Fruit fly (Drosophila melanogaster): Measurements from ENCODE around the gene Marf.

Marf gene

dm6 chrX:6339970-6340548, 25.7 kb upstream of the Marf start (continued):
- no peak for TF ChIP-seq dati (GFP tag; IDR thresholded peaks at IDR 0.05)
- no peak for TF ChIP-seq ac (GFP tag; optimal IDR thresholded peaks at IDR 0.05)
- no peak for TF ChIP-seq CG11723 (GFP tag; optimal IDR thresholded peaks at IDR 0.05)
- peak; percentile 58 for TF ChIP-seq ranshi (GFP tag; IDR thresholded peaks at IDR 0.05)
- no peak for TF ChIP-seq bigmax (GFP tag; optimal IDR thresholded peaks at IDR 0.05)
- no peak for TF ChIP-seq jumu (GFP tag; optimal IDR thresholded peaks at IDR 0.05)
- peak; percentile 47; the same call in 1 of the 2 replicates for TF ChIP-seq sob (GFP tag; IDR thresholded peaks at IDR 0.05)
- TF ChIP-seq CG7963 (GFP tag; IDR thresholded peaks at IDR 0.05; ENCODE audit: partially characterized antibody), result no peak
- no peak for TF ChIP-seq kah (GFP tag; optimal IDR thresholded peaks at IDR 0.05)
- TF ChIP-seq CG1792 (GFP tag; optimal IDR thresholded peaks at IDR 0.05), result no peak
- no peak for TF ChIP-seq Six4 (GFP tag; optimal IDR thresholded peaks at IDR 0.05)
- TF ChIP-seq slp2 (GFP tag; optimal IDR thresholded peaks at IDR 0.05), result no peak
- TF ChIP-seq CG13287 (GFP tag; IDR thresholded peaks at IDR 0.05; ENCODE audit: partially characterized antibody), result no peak
- TF ChIP-seq CG11560 (tag; IDR thresholded peaks at IDR 0.05), result no peak
- TF ChIP-seq unc-4 (GFP tag; IDR thresholded peaks at IDR 0.05; ENCODE audit: partially characterized antibody), result no peak
- peak; percentile 48 for TF ChIP-seq CG8388 (GFP tag; optimal IDR thresholded peaks at IDR 0.05)
- TF ChIP-seq CG17385 (GFP tag; optimal IDR thresholded peaks at IDR 0.05), result peak; percentile 36
- TF ChIP-seq cato (GFP tag; optimal IDR thresholded peaks at IDR 0.05; ENCODE audit: borderline replicate concordance), result no peak
- no peak for TF ChIP-seq CG5953 (GFP tag; IDR thresholded peaks at IDR 0.05)
- TF ChIP-seq ato (GFP tag; IDR thresholded peaks at IDR 0.05; ENCODE audit: partially characterized antibody), result no peak
- TF ChIP-seq Ets97D (GFP tag; optimal IDR thresholded peaks at IDR 0.05), result no peak
- no peak for TF ChIP-seq CG6791 (GFP tag; IDR thresholded peaks at IDR 0.05; ENCODE audit: partially characterized antibody)
- peak; percentile 12 for TF ChIP-seq vfl (GFP tag; optimal IDR thresholded peaks at IDR 0.05)
- TF ChIP-seq CG9215 (GFP tag; IDR thresholded peaks at IDR 0.05), result peak; percentile 46
- TF ChIP-seq trem (tag; optimal IDR thresholded peaks at IDR 0.05), result peak; percentile 21
- TF ChIP-seq odd (GFP tag; optimal IDR thresholded peaks at IDR 0.05), result no peak
- peak; percentile 24 for TF ChIP-seq gcm (GFP tag; optimal IDR thresholded peaks at IDR 0.05)
- TF ChIP-seq CG31365 (tag; optimal IDR thresholded peaks at IDR 0.05), result no peak
- TF ChIP-seq Hr3 (GFP tag; optimal IDR thresholded peaks at IDR 0.05), result no peak
- TF ChIP-seq Hmr (GFP tag; optimal IDR thresholded peaks at IDR 0.05), result peak; percentile 13
- TF ChIP-seq chif (GFP tag; optimal IDR thresholded peaks at IDR 0.05), result peak; percentile 3 to 25
- TF ChIP-seq CG13894 (tag; optimal IDR thresholded peaks at IDR 0.05), result no peak
- TF ChIP-seq lilli (GFP tag; optimal IDR thresholded peaks at IDR 0.05), result peak; percentile 59
- TF ChIP-seq stwl (tag; optimal IDR thresholded peaks at IDR 0.05), result no peak
- no peak for TF ChIP-seq CG30431 (GFP tag; optimal IDR thresholded peaks at IDR 0.05)
- no peak for TF ChIP-seq pita (GFP tag; optimal IDR thresholded peaks at IDR 0.05)
- TF ChIP-seq disco-r (GFP tag; optimal IDR thresholded peaks at IDR 0.05), result no peak
- TF ChIP-seq pzg (GFP tag; optimal IDR thresholded peaks at IDR 0.05), result no peak
- peak; percentile 57 for TF ChIP-seq Fer3 (tag; optimal IDR thresholded peaks at IDR 0.05)
- TF ChIP-seq hkb (optimal IDR thresholded peaks at IDR 0.05), result no peak
- TF ChIP-seq hkb (GFP tag; IDR thresholded peaks at IDR 0.05), result peak; percentile 48; the same call in 1 of the 2 replicates
- peak; percentile 72 for TF ChIP-seq Sox102F (GFP tag; optimal IDR thresholded peaks at IDR 0.05)
- peak; percentile 53; the same call in 2 of the 3 replicates for TF ChIP-seq Aef1 (GFP tag; IDR thresholded peaks at IDR 0.05)
- TF ChIP-seq Xbp1 (GFP tag; optimal IDR thresholded peaks at IDR 0.05), result peak; percentile 52
- TF ChIP-seq dm (GFP tag; optimal IDR thresholded peaks at IDR 0.05), result peak; percentile 23
- no peak for TF ChIP-seq CG7556 (GFP tag; optimal IDR thresholded peaks at IDR 0.05)
- no peak for TF ChIP-seq CG17361 (GFP tag; IDR thresholded peaks at IDR 0.05)
- TF ChIP-seq CG4328 (GFP tag; optimal IDR thresholded peaks at IDR 0.05), result no peak
- no peak for TF ChIP-seq CG15073 (GFP tag; optimal IDR thresholded peaks at IDR 0.05)
- no peak for TF ChIP-seq CG10543 (GFP tag; optimal IDR thresholded peaks at IDR 0.05)

Data from whole organism, embryonic.